Worm (Caenorhabditis elegans): ENCODE results near the gene rpoa-49.

- no peak for TF ChIP-seq pha-4 (tag; optimal IDR thresholded peaks at IDR 0.05)
- TF ChIP-seq nhr-76 (tag; optimal IDR thresholded peaks at IDR 0.05), result no peak
- no peak for TF ChIP-seq nhr-28 (tag; optimal IDR thresholded peaks at IDR 0.05)
- no peak for TF ChIP-seq nhr-237 (tag; optimal IDR thresholded peaks at IDR 0.05)
- no peak for TF ChIP-seq aly-2 (tag; optimal IDR thresholded peaks at IDR 0.05)
- TF ChIP-seq ZK546.5 (tag; optimal IDR thresholded peaks at IDR 0.05), result no peak
- TF ChIP-seq snpc-4 (tag; optimal IDR thresholded peaks at IDR 0.05), result no peak
- no peak for TF ChIP-seq ama-1 (optimal IDR thresholded peaks at IDR 0.05)
- TF ChIP-seq nhr-11 (tag; optimal IDR thresholded peaks at IDR 0.05), result no peak
- TF ChIP-seq unc-39 (tag; optimal IDR thresholded peaks at IDR 0.05), result no peak
- TF ChIP-seq pqm-1 (tag; optimal IDR thresholded peaks at IDR 0.05), result no peak
- no peak for TF ChIP-seq egl-27 (tag; optimal IDR thresholded peaks at IDR 0.05)
- no peak for TF ChIP-seq lin-39 (tag; optimal IDR thresholded peaks at IDR 0.05)
Observed at ce11 chrII:21953-22352, 22.9 kb upstream of the rpoa-49 start.
